Fruit fly (Drosophila melanogaster) whole organism: Measurements from ENCODE around the gene CG43098.

Source experiments
- Dll ChIP-seq: fragments of >200 bp; optimal IDR thresholded peaks from 2 replicates; lab custom pipeline; 2017
- EcR ChIP-seq, 2 experiments: fragments of >200 bp; optimal IDR thresholded peaks; 2 replicates each; lab custom pipeline; 2017; ENCODE audit warnings: missing biosample characterization in 2 of 2, missing genetic modification characterization in 2 of 2, missing genetic modification reagents in 2 of 2
- psq ChIP-seq: fragments of >200 bp; optimal IDR thresholded peaks from 2 replicates; lab custom pipeline; 2017
- usp ChIP-seq: fragments of >200 bp; optimal IDR thresholded peaks from 2 replicates; lab custom pipeline; 2017; ENCODE audit warnings: missing biosample characterization, missing genetic modification characterization, mixed read lengths

dm6 chr3L:3620932-3621331 is 37.9 kb upstream of the CG43098 start, which contains the start of gene CG14974:
- TF ChIP-seq psq (lab: Kevin White, UChicago), result no peak
- no peak for TF ChIP-seq usp (GFP tag; lab: Kevin White, UChicago)
- no peak for TF ChIP-seq EcR (GFP tag; optimal IDR thresholded peaks at IDR 0.05; lab: Kevin White, UChicago)
- TF ChIP-seq Dll (lab: Kevin White, UChicago), result no peak
